Worm (Caenorhabditis elegans): ENCODE data around the gene ZK185.1.

ZK185.1 gene

ce11 chrIV:4533025-4533424 is 15.3 kb upstream of the ZK185.1 start, which contains the start of gene ZK185.4:
Gene ZK185.4 (minus strand): TSS chrIV:4533125.
- no peak for TF ChIP-seq him-1 (tag; optimal IDR thresholded peaks at IDR 0.05)
- TF ChIP-seq dao-5 (tag; optimal IDR thresholded peaks at IDR 0.05) = no peak
- no peak for TF ChIP-seq W03F9.2 (tag; optimal IDR thresholded peaks at IDR 0.05)

- no peak for TF ChIP-seq W03F9.2 (tag; optimal IDR thresholded peaks at IDR 0.05)
- no peak for TF ChIP-seq dao-5 (tag; optimal IDR thresholded peaks at IDR 0.05)
- no peak for TF ChIP-seq him-1 (tag; optimal IDR thresholded peaks at IDR 0.05)
Measured at ce11 chrIV:4536247-4536646, 12.1 kb upstream of the ZK185.1 start, which contains the start of gene ZK185.2. Gene ZK185.2 (plus strand): TSS chrIV:4536547.

- TF ChIP-seq W03F9.2 (tag; optimal IDR thresholded peaks at IDR 0.05) (no peak), him-1 (tag; optimal IDR thresholded peaks at IDR 0.05) (no peak), dao-5 (tag; optimal IDR thresholded peaks at IDR 0.05) (no peak)
Measured at ce11 chrIV:4538672-4539071, 9.7 kb upstream of the ZK185.1 start.

- TF ChIP-seq him-1 (tag; optimal IDR thresholded peaks at IDR 0.05) (no peak), dao-5 (tag; optimal IDR thresholded peaks at IDR 0.05) (no peak), W03F9.2 (tag; optimal IDR thresholded peaks at IDR 0.05) (no peak)
Measured at ce11 chrIV:4541195-4541594, 7.2 kb upstream of the ZK185.1 start.

ce11 chrIV:4542972-4543371 is 5.4 kb upstream of the ZK185.1 start:
- no peak for TF ChIP-seq dao-5 (tag; optimal IDR thresholded peaks at IDR 0.05)
- TF ChIP-seq him-1 (tag; optimal IDR thresholded peaks at IDR 0.05) = no peak
- no peak for TF ChIP-seq W03F9.2 (tag; optimal IDR thresholded peaks at IDR 0.05)

ce11 chrIV:4544215-4544614 is 4.1 kb upstream of the ZK185.1 start:
- TF ChIP-seq him-1 (tag; optimal IDR thresholded peaks at IDR 0.05) = no peak
- TF ChIP-seq W03F9.2 (tag; optimal IDR thresholded peaks at IDR 0.05) = peak; percentile 5

ce11 chrIV:4545818-4546217 is 2.5 kb upstream of the ZK185.1 start, which contains the start of gene ZK185.5:
Gene ZK185.5 (minus strand): TSS chrIV:4545918.
- TF ChIP-seq dao-5 (tag; optimal IDR thresholded peaks at IDR 0.05) (no peak), W03F9.2 (tag; optimal IDR thresholded peaks at IDR 0.05) (no peak), him-1 (tag; optimal IDR thresholded peaks at IDR 0.05) (no peak)

- TF ChIP-seq W03F9.2 (tag; optimal IDR thresholded peaks at IDR 0.05) = no peak
- no peak for TF ChIP-seq him-1 (tag; optimal IDR thresholded peaks at IDR 0.05)
- no peak for TF ChIP-seq dao-5 (tag; optimal IDR thresholded peaks at IDR 0.05)
Measured at ce11 chrIV:4551562-4551961, 3.2 kb downstream of the ZK185.1 start.

ce11 chrIV:4557130-4557529 is 8.8 kb downstream of the ZK185.1 start:
- TF ChIP-seq him-1 (tag; optimal IDR thresholded peaks at IDR 0.05) = no peak
- TF ChIP-seq dao-5 (tag; optimal IDR thresholded peaks at IDR 0.05) = no peak
- no peak for TF ChIP-seq W03F9.2 (tag; optimal IDR thresholded peaks at IDR 0.05)

- TF ChIP-seq him-1 (tag; optimal IDR thresholded peaks at IDR 0.05) = no peak
- TF ChIP-seq dao-5 (tag; optimal IDR thresholded peaks at IDR 0.05) = no peak
- TF ChIP-seq W03F9.2 (tag; optimal IDR thresholded peaks at IDR 0.05) = no peak
Measured at ce11 chrIV:4557731-4558130, 9.4 kb downstream of the ZK185.1 start.

ce11 chrIV:4559160-4559559 is 10.8 kb downstream of the ZK185.1 start:
- TF ChIP-seq him-1 (tag; optimal IDR thresholded peaks at IDR 0.05) (no peak), dao-5 (tag; optimal IDR thresholded peaks at IDR 0.05) (no peak), W03F9.2 (tag; optimal IDR thresholded peaks at IDR 0.05) (no peak)

- TF ChIP-seq dao-5 (tag; optimal IDR thresholded peaks at IDR 0.05) = no peak
- TF ChIP-seq W03F9.2 (tag; optimal IDR thresholded peaks at IDR 0.05) = no peak
- no peak for TF ChIP-seq him-1 (tag; optimal IDR thresholded peaks at IDR 0.05)
Measured at ce11 chrIV:4562599-4563116, 14.3 kb downstream of the ZK185.1 start, which contains the start of gene igeg-1. Gene igeg-1 (plus strand): TSS chrIV:4562649.

ce11 chrIV:4564541-4564940 is 16.2 kb downstream of the ZK185.1 start:
- no peak for TF ChIP-seq dao-5 (tag; optimal IDR thresholded peaks at IDR 0.05)
- TF ChIP-seq W03F9.2 (tag; optimal IDR thresholded peaks at IDR 0.05) = no peak
- TF ChIP-seq him-1 (tag; optimal IDR thresholded peaks at IDR 0.05) = no peak

ce11 chrIV:4565882-4566281 is 17.5 kb downstream of the ZK185.1 start:
- no peak for TF ChIP-seq him-1 (tag; optimal IDR thresholded peaks at IDR 0.05)

ce11 chrIV:4567343-4567742 is 19.0 kb downstream of the ZK185.1 start, which contains the start of gene F28E10.4:
Gene F28E10.4 (minus strand): TSS chrIV:4567443.
- TF ChIP-seq W03F9.2 (tag; optimal IDR thresholded peaks at IDR 0.05) (no peak), him-1 (tag; optimal IDR thresholded peaks at IDR 0.05) (no peak), dao-5 (tag; optimal IDR thresholded peaks at IDR 0.05) (no peak)

Data from whole organism, L4/young adult.